Worm (Caenorhabditis elegans) whole organism, L2 larva: ENCODE measurements around the gene Y110A2AL.10.

ENCODE experiments used
- ama-1 ChIP-seq: fragments of 150-350 bp; optimal IDR thresholded peaks from 2 replicates; lab custom pipeline; 2018; ENCODE audit warnings: inconsistent platforms
- blmp-1 ChIP-seq: sonication (generic microtip); optimal IDR thresholded peaks from 2 replicates; lab custom pipeline; 2017; ENCODE audit warnings: missing genetic modification characterization, mild to moderate bottlenecking, missing compliant biosample characterization, antibody characterized with exemption, moderate library complexity; ENCODE audit not compliant: insufficient read depth
- lin-13 ChIP-seq: fragments of 150-350 bp; optimal IDR thresholded peaks from 2 replicates; lab custom pipeline; 2014; ENCODE audit warnings: missing biosample characterization, missing genetic modification reagents, missing genetic modification characterization
- snpc-4 ChIP-seq: fragments of 150-350 bp; optimal IDR thresholded peaks from 2 replicates; lab custom pipeline; 2014; ENCODE audit warnings: missing biosample characterization, missing genetic modification characterization
- zag-1 ChIP-seq: fragments of 150-350 bp; optimal IDR thresholded peaks from 2 replicates; lab custom pipeline; 2014; ENCODE audit warnings: missing biosample characterization, missing genetic modification characterization
- ztf-4 ChIP-seq: fragments of 150-350 bp; optimal IDR thresholded peaks from 2 replicates; lab custom pipeline; 2014; ENCODE audit warnings: missing biosample characterization, missing genetic modification characterization

DNA sequence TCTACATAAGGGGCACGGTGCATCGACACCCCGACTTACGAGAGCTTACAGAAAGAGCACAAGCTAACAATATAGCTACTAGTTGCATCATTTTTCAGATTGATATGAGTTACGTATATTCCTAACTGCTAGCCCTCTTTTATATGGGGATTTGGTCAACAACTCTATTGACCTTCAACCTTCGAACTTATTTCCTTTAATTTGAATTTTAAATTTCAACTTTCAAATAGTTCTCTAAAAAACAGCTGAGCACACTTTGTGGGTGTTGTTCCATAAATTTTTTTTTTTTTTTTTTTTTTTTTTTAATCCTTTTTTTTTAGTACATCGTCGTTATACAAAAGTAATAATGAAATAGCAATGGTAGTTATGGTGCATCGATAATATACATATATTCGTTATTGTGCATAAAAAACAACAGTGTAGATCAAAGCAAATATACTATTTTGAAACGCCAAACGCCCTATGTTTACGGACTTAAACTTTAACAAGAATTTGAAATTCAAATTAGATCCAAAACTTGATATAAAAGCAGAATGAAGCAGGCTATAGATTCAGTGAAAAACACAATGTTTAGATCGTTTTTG is 5.1 kb downstream of the Y110A2AL.10 start, which contains the start of the genes Y110A2AL.9 and Y110A2AL.3:
- TF ChIP-seq ama-1 (lab: Kevin White, UChicago): no peak
- no peak for TF ChIP-seq lin-13
- no peak for TF ChIP-seq blmp-1 (tag; lab: Kevin White, UChicago)
- no peak for TF ChIP-seq snpc-4 (tag; lab: Kevin White, UChicago)
- no peak for TF ChIP-seq ztf-4
- no peak for TF ChIP-seq zag-1 (tag; lab: Kevin White, UChicago)
